Fruit fly (Drosophila melanogaster) whole organism, wandering third instar larva: ENCODE data around the gene CG43998.

ENCODE experiments used
- CG32264 ChIP-seq: fragments of 200-800 bp; sonication (Bioruptor generic); optimal IDR thresholded peaks from 2 replicates; lab custom pipeline; 2016; ENCODE audit warnings: missing biosample characterization, missing genetic modification characterization
- CG9705 ChIP-seq: fragments of 200-800 bp; sonication (Bioruptor generic); optimal IDR thresholded peaks from 2 replicates; lab custom pipeline; 2018; ENCODE audit warnings: missing biosample characterization, mild to moderate bottlenecking, missing genetic modification characterization
- Hr78 ChIP-seq: fragments of >200 bp; optimal IDR thresholded peaks from 2 replicates; lab custom pipeline; 2017; ENCODE audit warnings: missing biosample characterization, missing genetic modification characterization
- Myc ChIP-seq: fragments of >200 bp; optimal IDR thresholded peaks from 2 replicates; lab custom pipeline; 2017
- br ChIP-seq: fragments of 200-800 bp; sonication (Bioruptor generic); optimal IDR thresholded peaks from 2 replicates; lab custom pipeline; 2016; ENCODE audit warnings: missing biosample characterization, missing genetic modification characterization
- brk ChIP-seq: fragments of 200-800 bp; sonication (Bioruptor generic); optimal IDR thresholded peaks from 2 replicates; lab custom pipeline; 2016; ENCODE audit warnings: missing biosample characterization, mild to moderate bottlenecking, missing genetic modification characterization
- dmrt93B ChIP-seq: fragments of 200-800 bp; sonication (Bioruptor generic); optimal IDR thresholded peaks from 2 replicates; lab custom pipeline; 2018; ENCODE audit warnings: missing biosample characterization, mild to moderate bottlenecking, missing genetic modification characterization
- dsf ChIP-seq: sonication (Bioruptor generic); optimal IDR thresholded peaks from 2 replicates; lab custom pipeline; 2016; ENCODE audit warnings: missing biosample characterization, missing genetic modification characterization, borderline replicate concordance
- h ChIP-seq: fragments of 200-800 bp; sonication (Bioruptor generic); optimal IDR thresholded peaks from 3 replicates; lab custom pipeline; 2016; ENCODE audit warnings: missing biosample characterization, mild to moderate bottlenecking, missing genetic modification characterization
- psq ChIP-seq: fragments of 200-800 bp; sonication (Bioruptor generic); optimal IDR thresholded peaks from 3 replicates; lab custom pipeline; 2017; ENCODE audit warnings: missing biosample characterization, mild to moderate bottlenecking, missing genetic modification characterization, moderate library complexity
- usp ChIP-seq: fragments of >200 bp; optimal IDR thresholded peaks from 2 replicates; lab custom pipeline; 2017; ENCODE audit warnings: missing biosample characterization, missing genetic modification characterization

dm6 chr3R:23887572-23887971, 41.2 kb downstream of the CG43998 start:
- TF ChIP-seq CG32264 (GFP tag; lab: Kevin White, UChicago) (no peak), CG9705 (GFP tag; lab: Kevin White, UChicago) (no peak), dmrt93B (no peak), Hr78 (GFP tag; lab: Kevin White, UChicago) (no peak), br (GFP tag; lab: Kevin White, UChicago) (no peak), dsf (GFP tag; lab: Kevin White, UChicago) (no peak), psq (GFP tag; lab: Kevin White, UChicago) (no peak), Myc (lab: Kevin White, UChicago) (no peak), brk (GFP tag; lab: Kevin White, UChicago) (no peak), h (GFP tag; lab: Kevin White, UChicago) (no peak), usp (GFP tag; lab: Kevin White, UChicago) (no peak)
